ENCODE assay signal across 1 fruit fly cellular context in genomic region chrX:522357-523043, dm6.
TF ChIP-seq lines count a peak whose summit lies in the region.

No protein-coding gene starts in this region.

TF ChIP-seq in whole organism, embryonic, 481 proteins besides CTCF, POLR2A, EP300 and RAD21 (continued from another document and continues in another):
- TF ChIP-seq unpg (GFP tag; optimal IDR thresholded peaks at IDR 0.05; lab: Kevin White, UChicago) (peak; percentile 74), CG11093 (GFP tag; IDR thresholded peaks at IDR 0.05; lab: Robert Waterston, UW) (peak; percentile 69; the same call in 2 of the 3 replicates), CG12236 (GFP tag; optimal IDR thresholded peaks at IDR 0.05; lab: Kevin White, UChicago) (peak; percentile 33), CG17829 (tag; optimal IDR thresholded peaks at IDR 0.05; lab: Kevin White, UChicago) (peak; percentile 83), Ada2b (GFP tag; IDR thresholded peaks at IDR 0.05; lab: Robert Waterston, UW) (peak; percentile 85), CG16813 (GFP tag; IDR thresholded peaks at IDR 0.05; lab: Robert Waterston, UW; ENCODE audit: partially characterized antibody) (no peak), CG13775 (GFP tag; optimal IDR thresholded peaks at IDR 0.05; lab: Kevin White, UChicago) (peak; percentile 40), HmgZ (tag; optimal IDR thresholded peaks at IDR 0.05; lab: Kevin White, UChicago) (peak; percentile 92), CG14441 (GFP tag; IDR thresholded peaks at IDR 0.05; lab: Robert Waterston, UW) (peak; percentile 88), sima (GFP tag; optimal IDR thresholded peaks at IDR 0.05; lab: Kevin White, UChicago) (peak; percentile 54), HLHmδ (GFP tag; optimal IDR thresholded peaks at IDR 0.05; lab: Kevin White, UChicago) (peak; percentile 83), gem (tag; optimal IDR thresholded peaks at IDR 0.05; lab: Kevin White, UChicago) (peak; percentile 76), chm (GFP tag; IDR thresholded peaks at IDR 0.05; lab: Robert Waterston, UW) (peak; percentile 92), slbo (GFP tag; IDR thresholded peaks at IDR 0.05; lab: Robert Waterston, UW) (peak; percentile 96), Xbp1 (GFP tag; optimal IDR thresholded peaks at IDR 0.05; lab: Kevin White, UChicago) (peak; percentile 88), bsh (GFP tag; optimal IDR thresholded peaks at IDR 0.05; lab: Kevin White, UChicago) (peak in 1 of 2 experiments; percentile 76), CG32767 (GFP tag; IDR thresholded peaks at IDR 0.05; lab: Robert Waterston, UW) (peak; percentile 92), BEAF-32 (GFP tag; optimal IDR thresholded peaks at IDR 0.05; lab: Kevin White, UChicago) (no peak), CG8924 (tag; optimal IDR thresholded peaks at IDR 0.05; lab: Kevin White, UChicago) (peak; percentile 78), pb (GFP tag; optimal IDR thresholded peaks at IDR 0.05; lab: Kevin White, UChicago) (peak; percentile 73), CG30020 (tag; optimal IDR thresholded peaks at IDR 0.05; lab: Kevin White, UChicago) (no peak), Hr51 (GFP tag; optimal IDR thresholded peaks at IDR 0.05; lab: Kevin White, UChicago) (peak; percentile 50 to 87), jigr1 (GFP tag; IDR thresholded peaks at IDR 0.05; lab: Robert Waterston, UW) (no peak), C15 (GFP tag; IDR thresholded peaks at IDR 0.05; lab: Robert Waterston, UW) (peak; percentile 27; the same call in 1 of the 3 replicates), Myb (GFP tag; optimal IDR thresholded peaks at IDR 0.05; lab: Kevin White, UChicago) (peak; percentile 77), D19A (tag; optimal IDR thresholded peaks at IDR 0.05; lab: Kevin White, UChicago) (peak; percentile 13), Side (GFP tag; optimal IDR thresholded peaks at IDR 0.05; lab: Kevin White, UChicago) (peak; percentile 92), tap (tag; optimal IDR thresholded peaks at IDR 0.05; lab: Kevin White, UChicago) (peak; percentile 72), CG3838 (GFP tag; optimal IDR thresholded peaks at IDR 0.05; lab: Kevin White, UChicago) (peak; percentile 74), nom (GFP tag; optimal IDR thresholded peaks at IDR 0.05; lab: Kevin White, UChicago) (peak; percentile 46), bab2 (GFP tag; optimal IDR thresholded peaks at IDR 0.05; lab: Kevin White, UChicago) (peak; percentile 92), CG14860 (GFP tag; IDR thresholded peaks at IDR 0.05; lab: Robert Waterston, UW; ENCODE audit: partially characterized antibody) (no peak), CG6854 (GFP tag; optimal IDR thresholded peaks at IDR 0.05; lab: Kevin White, UChicago) (peak; percentile 65), zen (tag; optimal IDR thresholded peaks at IDR 0.05; lab: Kevin White, UChicago) (no peak), CG13287 (GFP tag; IDR thresholded peaks at IDR 0.05; lab: Robert Waterston, UW; ENCODE audit: partially characterized antibody) (no peak; the same call in 1 of the 2 replicates), Dip3 (GFP tag; optimal IDR thresholded peaks at IDR 0.05; lab: Kevin White, UChicago) (peak; percentile 75), CG1603 (tag; optimal IDR thresholded peaks at IDR 0.05; lab: Kevin White, UChicago) (peak; percentile 79), CG3847 (GFP tag; IDR thresholded peaks at IDR 0.05; lab: Robert Waterston, UW) (peak; percentile 87), CG12155 (GFP tag; optimal IDR thresholded peaks at IDR 0.05; lab: Kevin White, UChicago) (peak; percentile 85), H2.0 (GFP tag; IDR thresholded peaks at IDR 0.05; lab: Robert Waterston, UW) (peak; percentile 86), kay (GFP tag; optimal IDR thresholded peaks at IDR 0.05; lab: Kevin White, UChicago) (peak; percentile 66), dmrt11E (tag; optimal IDR thresholded peaks at IDR 0.05; lab: Kevin White, UChicago) (peak; percentile 35), bowl (GFP tag; IDR thresholded peaks at IDR 0.05; lab: Robert Waterston, UW) (0 out of 2 replicates have a peak, but pooled peaks have one; percentile 38), yki (optimal IDR thresholded peaks at IDR 0.05; lab: Kevin White, UChicago) (no peak), ewg (GFP tag; optimal IDR thresholded peaks at IDR 0.05; lab: Kevin White, UChicago) (peak; percentile 66), Opbp (GFP tag; IDR thresholded peaks at IDR 0.05; lab: Robert Waterston, UW; ENCODE audit: partially characterized antibody) (no peak), lilli (GFP tag; optimal IDR thresholded peaks at IDR 0.05; lab: Kevin White, UChicago) (peak; percentile 92), bbx (GFP tag; IDR thresholded peaks at IDR 0.05; lab: Robert Waterston, UW; ENCODE audit: partially characterized antibody) (peak; percentile 58; the same call in 1 of the 2 replicates), CG1792 (GFP tag; optimal IDR thresholded peaks at IDR 0.05; lab: Kevin White, UChicago) (peak; percentile 72), twi (tag; optimal IDR thresholded peaks at IDR 0.05; lab: Kevin White, UChicago) (peak; percentile 38), ttk (GFP tag; IDR thresholded peaks at IDR 0.05; lab: Robert Waterston, UW) (peak; percentile 77), salm (tag; optimal IDR thresholded peaks at IDR 0.05; lab: Kevin White, UChicago) (no peak), CG9727 (GFP tag; optimal IDR thresholded peaks at IDR 0.05; lab: Kevin White, UChicago) (peak; percentile 57), CG13424 (tag; optimal IDR thresholded peaks at IDR 0.05; lab: Kevin White, UChicago) (peak; percentile 84), Med (GFP tag; lab: Kevin White, UChicago) (peak; percentile 99), cato (GFP tag; optimal IDR thresholded peaks at IDR 0.05; lab: Kevin White, UChicago; ENCODE audit: borderline replicate concordance) (peak; percentile 48), CG17186 (GFP tag; optimal IDR thresholded peaks at IDR 0.05; lab: Kevin White, UChicago) (no peak), Fer1 (GFP tag; optimal IDR thresholded peaks at IDR 0.05; lab: Kevin White, UChicago) (peak; percentile 89), bcd (GFP tag; optimal IDR thresholded peaks at IDR 0.05; lab: Kevin White, UChicago) (peak; percentile 74), CG9932 (GFP tag; IDR thresholded peaks at IDR 0.05; lab: Robert Waterston, UW) (peak; percentile 97), kah (GFP tag; optimal IDR thresholded peaks at IDR 0.05; lab: Kevin White, UChicago) (peak; percentile 53), CG18262 (tag; optimal IDR thresholded peaks at IDR 0.05; lab: Kevin White, UChicago) (peak; percentile 50), h (optimal IDR thresholded peaks at IDR 0.05; lab: Kevin White, UChicago) (no peak), B-H1 (GFP tag; IDR thresholded peaks at IDR 0.05; lab: Robert Waterston, UW) (peak; percentile 62; the same call in 2 of the 3 replicates), CG1832 (GFP tag; optimal IDR thresholded peaks at IDR 0.05; lab: Kevin White, UChicago) (peak; percentile 57), CG14965 (GFP tag; optimal IDR thresholded peaks at IDR 0.05; lab: Kevin White, UChicago; ENCODE audit: borderline replicate concordance) (peak; percentile 66), CG7556 (GFP tag; optimal IDR thresholded peaks at IDR 0.05; lab: Kevin White, UChicago) (peak; percentile 35), pzg (GFP tag; optimal IDR thresholded peaks at IDR 0.05; lab: Kevin White, UChicago) (peak; percentile 25), ftz-f1 (GFP tag; optimal IDR thresholded peaks at IDR 0.05; lab: Kevin White, UChicago) (peak; percentile 70), unc-4 (GFP tag; IDR thresholded peaks at IDR 0.05; lab: Robert Waterston, UW; ENCODE audit: partially characterized antibody) (no peak), CG8359 (GFP tag; optimal IDR thresholded peaks at IDR 0.05; lab: Kevin White, UChicago; ENCODE audit: borderline replicate concordance) (no peak), HHEX (GFP tag; optimal IDR thresholded peaks at IDR 0.05; lab: Kevin White, UChicago) (peak; percentile 81), Elba2 (GFP tag; optimal IDR thresholded peaks at IDR 0.05; lab: Kevin White, UChicago) (no peak), pfk (GFP tag; optimal IDR thresholded peaks at IDR 0.05; lab: Kevin White, UChicago) (peak; percentile 61), Chrac-16 (GFP tag; optimal IDR thresholded peaks at IDR 0.05; lab: Kevin White, UChicago) (peak; percentile 82), CG8388 (GFP tag; optimal IDR thresholded peaks at IDR 0.05; lab: Kevin White, UChicago) (peak; percentile 41), CG7839 (tag; optimal IDR thresholded peaks at IDR 0.05; lab: Kevin White, UChicago) (peak; percentile 73), Hr3 (GFP tag; optimal IDR thresholded peaks at IDR 0.05; lab: Kevin White, UChicago) (peak; percentile 65), Dll (GFP tag; IDR thresholded peaks at IDR 0.05; lab: Robert Waterston, UW; ENCODE audit: partially characterized antibody) (no peak), CG14050 (GFP tag; IDR thresholded peaks at IDR 0.05; lab: Robert Waterston, UW) (peak; percentile 77), pros (GFP tag; optimal IDR thresholded peaks at IDR 0.05; lab: Kevin White, UChicago) (peak; percentile 9), CG10543 (GFP tag; optimal IDR thresholded peaks at IDR 0.05; lab: Kevin White, UChicago) (peak; percentile 92), CG3281 (GFP tag; optimal IDR thresholded peaks at IDR 0.05; lab: Kevin White, UChicago) (peak; percentile 61), kni (GFP tag; optimal IDR thresholded peaks at IDR 0.05; lab: Kevin White, UChicago) (peak; percentile 74), dan (GFP tag; IDR thresholded peaks at IDR 0.05; lab: Robert Waterston, UW) (no peak), Six4 (GFP tag; optimal IDR thresholded peaks at IDR 0.05; lab: Kevin White, UChicago) (peak; percentile 44), Blimp-1 (GFP tag; optimal IDR thresholded peaks at IDR 0.05; lab: Kevin White, UChicago) (peak; percentile 63), nerfin-1 (tag; optimal IDR thresholded peaks at IDR 0.05; lab: Kevin White, UChicago) (peak; percentile 46), Lpt (GFP tag; optimal IDR thresholded peaks at IDR 0.05; lab: Kevin White, UChicago) (no peak), ac (GFP tag; optimal IDR thresholded peaks at IDR 0.05; lab: Kevin White, UChicago) (no peak), Lhr (GFP tag; optimal IDR thresholded peaks at IDR 0.05; lab: Kevin White, UChicago) (no peak), CG12744 (GFP tag; optimal IDR thresholded peaks at IDR 0.05; lab: Kevin White, UChicago) (peak; percentile 71), CG2875 (GFP tag; optimal IDR thresholded peaks at IDR 0.05; lab: Kevin White, UChicago) (peak; percentile 42), peb (GFP tag; IDR thresholded peaks at IDR 0.05; lab: Robert Waterston, UW) (peak; percentile 72), CG1024 (GFP tag; IDR thresholded peaks at IDR 0.05; lab: Robert Waterston, UW) (peak; percentile 68), gfzf (GFP tag; optimal IDR thresholded peaks at IDR 0.05; lab: Kevin White, UChicago) (no peak), CG17612 (GFP tag; IDR thresholded peaks at IDR 0.05; lab: Robert Waterston, UW) (peak; percentile 52), Asciz (GFP tag; optimal IDR thresholded peaks at IDR 0.05; lab: Kevin White, UChicago) (peak; percentile 67), aop (GFP tag; IDR thresholded peaks at IDR 0.05; lab: Robert Waterston, UW) (peak; percentile 76; the same call in 1 of the 2 replicates), CG6254 (GFP tag; optimal IDR thresholded peaks at IDR 0.05; lab: Kevin White, UChicago) (peak; percentile 64), ranshi (GFP tag; IDR thresholded peaks at IDR 0.05; lab: Robert Waterston, UW) (peak; percentile 86), Usf (GFP tag; optimal IDR thresholded peaks at IDR 0.05; lab: Kevin White, UChicago) (peak; percentile 59), gcm (GFP tag; optimal IDR thresholded peaks at IDR 0.05; lab: Kevin White, UChicago) (peak; percentile 60), knrl (GFP tag; IDR thresholded peaks at IDR 0.05; lab: Robert Waterston, UW; ENCODE audit: partially characterized antibody) (no peak), Tbp (GFP tag; optimal IDR thresholded peaks at IDR 0.05; lab: Kevin White, UChicago) (no peak), cwo (GFP tag; optimal IDR thresholded peaks at IDR 0.05; lab: Kevin White, UChicago) (peak; percentile 72), CG15601 (tag; optimal IDR thresholded peaks at IDR 0.05; lab: Kevin White, UChicago) (peak; percentile 16), hth (optimal IDR thresholded peaks at IDR 0.05; lab: Kevin White, UChicago) (no peak), CG4854 (GFP tag; optimal IDR thresholded peaks at IDR 0.05; lab: Kevin White, UChicago) (peak; percentile 56), E2f1 (GFP tag; IDR thresholded peaks at IDR 0.05; lab: Robert Waterston, UW) (peak; percentile 78), CG2116 (GFP tag; optimal IDR thresholded peaks at IDR 0.05; lab: Kevin White, UChicago) (no peak), nau (GFP tag; optimal IDR thresholded peaks at IDR 0.05; lab: Kevin White, UChicago) (peak; percentile 41), Mad (GFP tag; optimal IDR thresholded peaks at IDR 0.05; lab: Kevin White, UChicago) (peak; percentile 79), Taf1 (GFP tag; IDR thresholded peaks at IDR 0.05; lab: Robert Waterston, UW) (peak; percentile 85), crol (GFP tag; IDR thresholded peaks at IDR 0.05; lab: Robert Waterston, UW) (peak; percentile 76), CG4424 (GFP tag; optimal IDR thresholded peaks at IDR 0.05; lab: Kevin White, UChicago) (peak; percentile 72), CG14667 (GFP tag; IDR thresholded peaks at IDR 0.05; lab: Robert Waterston, UW) (peak; percentile 78), Antp (GFP tag; optimal IDR thresholded peaks at IDR 0.05; lab: Kevin White, UChicago) (peak; percentile 94), CG8478 (optimal IDR thresholded peaks at IDR 0.05; lab: Kevin White, UChicago) (peak; percentile 6), Camta (GFP tag; optimal IDR thresholded peaks at IDR 0.05; lab: Kevin White, UChicago) (peak; percentile 64), ara (GFP tag; IDR thresholded peaks at IDR 0.05; lab: Robert Waterston, UW) (peak; percentile 80), CG16815 (GFP tag; optimal IDR thresholded peaks at IDR 0.05; lab: Kevin White, UChicago) (peak; percentile 64), CG1647 (GFP tag; optimal IDR thresholded peaks at IDR 0.05; lab: Kevin White, UChicago) (peak; percentile 84), CG31388 (GFP tag; optimal IDR thresholded peaks at IDR 0.05; lab: Kevin White, UChicago) (peak; percentile 42), rib (GFP tag; IDR thresholded peaks at IDR 0.05; lab: Robert Waterston, UW) (peak; percentile 92), Drgx (GFP tag; IDR thresholded peaks at IDR 0.05; lab: Robert Waterston, UW) (peak; percentile 81), hbn (GFP tag; IDR thresholded peaks at IDR 0.05; lab: Robert Waterston, UW; ENCODE audit: partially characterized antibody) (no peak), Max (GFP tag; optimal IDR thresholded peaks at IDR 0.05; lab: Kevin White, UChicago) (no peak), CG6689 (GFP tag; IDR thresholded peaks at IDR 0.05; lab: Robert Waterston, UW) (peak; percentile 53; the same call in 1 of the 2 replicates), vnd (GFP tag; IDR thresholded peaks at IDR 0.05; lab: Robert Waterston, UW; ENCODE audit: partially characterized antibody) (no peak)
